Worm (Caenorhabditis elegans) whole organism, L1 larva: ENCODE data around the gene C40A11.4.

Experiments
- C04F5.9 ChIP-seq: sonication (generic microtip); optimal IDR thresholded peaks from 2 replicates; lab custom pipeline; 2016; ENCODE audit warnings: missing genetic modification characterization, missing compliant biosample characterization
- C16A3.4 ChIP-seq: fragments of 150-350 bp; optimal IDR thresholded peaks from 2 replicates; lab custom pipeline; 2014; ENCODE audit warnings: missing biosample characterization, missing genetic modification characterization
- C34B4.2 ChIP-seq: sonication (generic microtip); optimal IDR thresholded peaks from 2 replicates; lab custom pipeline; 2017; ENCODE audit warnings: mild to moderate bottlenecking, missing genetic modification characterization, missing compliant biosample characterization
- aha-1 ChIP-seq: fragments of 150-350 bp; optimal IDR thresholded peaks from 2 replicates; lab custom pipeline; 2014; ENCODE audit warnings: missing biosample characterization, missing genetic modification characterization
- alr-1 ChIP-seq: fragments of 200-800 bp; sonication (Bioruptor generic); optimal IDR thresholded peaks from 2 replicates; lab custom pipeline; 2018; ENCODE audit warnings: borderline replicate concordance, mild to moderate bottlenecking, missing genetic modification characterization, missing compliant biosample characterization
- blmp-1 ChIP-seq: fragments of 150-350 bp; optimal IDR thresholded peaks from 2 replicates; lab custom pipeline; 2014; ENCODE audit warnings: missing biosample characterization, missing genetic modification characterization
- ceh-82 ChIP-seq, 3 experiments: fragments of 150-350 bp in 1 of 3; sonication (generic microtip) in 2 of 3; optimal IDR thresholded peaks; 2 replicates each; lab custom pipeline; 2014 to 2017; ENCODE audit warnings: missing biosample characterization in 3 of 3, missing genetic modification characterization in 3 of 3
- dpl-1 ChIP-seq, 3 experiments: fragments of 150-350 bp in 2 of 3; sonication (generic microtip) in 1 of 3; optimal IDR thresholded peaks; 2 replicates each; lab custom pipeline; 2014 to 2017; ENCODE audit warnings: missing biosample characterization in 3 of 3, missing genetic modification characterization in 3 of 3, missing genetic modification reagents in 3 of 3
- dsc-1 ChIP-seq: sonication (generic microtip); optimal IDR thresholded peaks from 2 replicates; lab custom pipeline; 2016; ENCODE audit warnings: mild to moderate bottlenecking, missing genetic modification characterization, missing compliant biosample characterization
- efl-1 ChIP-seq, 4 experiments: fragments of 150-350 bp; optimal IDR thresholded peaks in 3 of 4; peaks in 1 of 4; 1 replicate in 1 of 4; 2 replicates in 3 of 4; lab custom pipeline; 2014; ENCODE audit warnings: missing biosample characterization in 2 of 4, missing genetic modification characterization in 2 of 4, missing genetic modification reagents in 2 of 4
- elt-2 ChIP-seq: sonication (generic microtip); optimal IDR thresholded peaks from 2 replicates; lab custom pipeline; 2016; ENCODE audit warnings: missing genetic modification characterization, mild to moderate bottlenecking, inconsistent platforms, missing compliant biosample characterization, missing genetic modification reagents
- elt-3 ChIP-seq, 6 experiments: fragments of 150-350 bp in 1 of 6; sonication (generic microtip); optimal IDR thresholded peaks; 2 replicates each; lab custom pipeline; 2017 to 2018; ENCODE audit warnings: missing biosample characterization in 6 of 6, missing genetic modification characterization in 6 of 6, inconsistent platforms in 1 of 6
- ets-5 ChIP-seq: fragments of 200-800 bp; sonication (Bioruptor generic); IDR thresholded peaks from 2 replicates; pipeline ENCODE4 v1.3.6; 2022; ENCODE audit warnings: missing genetic modification characterization, missing compliant biosample characterization
- fkh-10 ChIP-seq: sonication (generic microtip); optimal IDR thresholded peaks from 2 replicates; lab custom pipeline; 2017; ENCODE audit warnings: missing biosample characterization, missing genetic modification reagents, missing genetic modification characterization
- fkh-8 ChIP-seq: sonication (generic microtip); optimal IDR thresholded peaks from 2 replicates; lab custom pipeline; 2016; ENCODE audit warnings: mild to moderate bottlenecking, missing genetic modification characterization, missing compliant biosample characterization
- grh-1 ChIP-seq: fragments of 200-800 bp; sonication (Bioruptor generic); IDR thresholded peaks from 2 replicates; pipeline ENCODE4 v1.3.6; 2022; ENCODE audit warnings: missing genetic modification reagents, missing genetic modification characterization, missing compliant biosample characterization
- irx-1 ChIP-seq: sonication (generic microtip); optimal IDR thresholded peaks from 2 replicates; lab custom pipeline; 2016; ENCODE audit warnings: missing genetic modification characterization, missing compliant biosample characterization
- lin-35 ChIP-seq, 2 experiments: fragments of 150-350 bp; optimal IDR thresholded peaks; 2 replicates each; lab custom pipeline; 2014; ENCODE audit warnings: missing biosample characterization in 2 of 2, missing genetic modification characterization in 2 of 2, missing genetic modification reagents in 2 of 2
- lin-39 ChIP-seq: fragments of 150-350 bp; optimal IDR thresholded peaks from 2 replicates; lab custom pipeline; 2014; ENCODE audit warnings: missing biosample characterization, missing genetic modification reagents, missing genetic modification characterization
- mep-1 ChIP-seq: fragments of 150-350 bp; optimal IDR thresholded peaks from 2 replicates; lab custom pipeline; 2014; ENCODE audit warnings: missing biosample characterization, missing genetic modification characterization
- nhr-237 ChIP-seq: fragments of 150-350 bp; optimal IDR thresholded peaks from 2 replicates; lab custom pipeline; 2014; ENCODE audit warnings: missing biosample characterization, missing genetic modification characterization
- nhr-28 ChIP-seq: fragments of 150-350 bp; optimal IDR thresholded peaks from 2 replicates; lab custom pipeline; 2014; ENCODE audit warnings: missing biosample characterization, missing genetic modification characterization
- nhr-76 ChIP-seq: sonication (generic microtip); optimal IDR thresholded peaks from 2 replicates; lab custom pipeline; 2017; ENCODE audit warnings: missing biosample characterization, missing genetic modification characterization
- nhr-77 ChIP-seq: fragments of 150-350 bp; optimal IDR thresholded peaks from 2 replicates; lab custom pipeline; 2014; ENCODE audit warnings: missing biosample characterization, missing genetic modification characterization
- nhr-84 ChIP-seq: sonication (generic microtip); optimal IDR thresholded peaks from 2 replicates; lab custom pipeline; 2017; ENCODE audit warnings: missing biosample characterization, missing genetic modification characterization
- nhr-85 ChIP-seq: sonication (generic microtip); peaks from one replicate; lab custom pipeline; 2016; ENCODE audit warnings: missing genetic modification characterization, inconsistent platforms, missing compliant biosample characterization
- pag-3 ChIP-seq: sonication (generic microtip); optimal IDR thresholded peaks from 2 replicates; lab custom pipeline; 2017; ENCODE audit warnings: missing genetic modification characterization, mild to moderate bottlenecking, missing compliant biosample characterization, antibody characterized with exemption, borderline replicate concordance; ENCODE audit not compliant: insufficient read depth
- sox-4 ChIP-seq: sonication (generic microtip); optimal IDR thresholded peaks from 2 replicates; lab custom pipeline; 2016; ENCODE audit warnings: missing genetic modification characterization, missing compliant biosample characterization
- sup-37 ChIP-seq: fragments of 200-800 bp; sonication (Bioruptor generic); optimal IDR thresholded peaks from 2 replicates; lab custom pipeline; 2018; ENCODE audit warnings: mild to moderate bottlenecking, missing genetic modification characterization, missing compliant biosample characterization
- unc-30 ChIP-seq: sonication (generic microtip); optimal IDR thresholded peaks from 2 replicates; lab custom pipeline; 2017; ENCODE audit warnings: missing biosample characterization, missing genetic modification characterization
- unc-62 ChIP-seq: fragments of 150-350 bp; optimal IDR thresholded peaks from 2 replicates; lab custom pipeline; 2014; ENCODE audit warnings: missing biosample characterization, missing genetic modification reagents, missing genetic modification characterization
- zag-1 ChIP-seq: fragments of 150-350 bp; optimal IDR thresholded peaks from 2 replicates; lab custom pipeline; 2014; ENCODE audit warnings: missing biosample characterization, missing genetic modification characterization
- ztf-4 ChIP-seq: fragments of 150-350 bp; optimal IDR thresholded peaks from 2 replicates; lab custom pipeline; 2014; ENCODE audit warnings: missing biosample characterization, missing genetic modification characterization

The C40A11.4 gene

DNA sequence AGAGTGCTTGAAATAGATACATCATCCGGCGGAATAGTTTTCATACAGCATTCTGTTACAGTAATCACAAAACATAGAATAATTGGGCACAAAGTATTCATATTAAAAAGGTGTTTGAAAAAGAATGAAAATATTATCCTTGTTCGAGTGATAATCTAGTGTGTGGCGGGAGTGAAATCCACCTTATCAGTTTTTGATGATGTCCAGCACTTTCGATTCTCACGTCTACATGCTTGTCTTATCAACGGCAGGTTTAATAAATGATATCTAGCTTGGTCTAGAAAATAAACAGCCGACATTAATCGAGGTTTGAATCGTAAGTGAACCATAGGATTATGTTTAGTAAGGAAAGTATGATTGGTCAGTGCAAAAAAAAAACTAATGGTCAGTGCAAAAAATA lies 27.3 kb upstream of the C40A11.4 start, which contains the start of gene R52.5:
R52.5 (minus strand) TSS at position 101 of the 400 bp plus-strand sequence.
- no peak for TF ChIP-seq nhr-28 (tag; lab: Kevin White, UChicago)
- no peak for TF ChIP-seq nhr-85 (tag; lab: Kevin White, UChicago)
- no peak for TF ChIP-seq grh-1 (GFP tag; lab: Robert Waterston, UW)
- TF ChIP-seq blmp-1 = peak; percentile 54
- TF ChIP-seq dsc-1 (tag; lab: Kevin White, UChicago) = no peak
- TF ChIP-seq, all 84 proteins: peak for 1

DNA sequence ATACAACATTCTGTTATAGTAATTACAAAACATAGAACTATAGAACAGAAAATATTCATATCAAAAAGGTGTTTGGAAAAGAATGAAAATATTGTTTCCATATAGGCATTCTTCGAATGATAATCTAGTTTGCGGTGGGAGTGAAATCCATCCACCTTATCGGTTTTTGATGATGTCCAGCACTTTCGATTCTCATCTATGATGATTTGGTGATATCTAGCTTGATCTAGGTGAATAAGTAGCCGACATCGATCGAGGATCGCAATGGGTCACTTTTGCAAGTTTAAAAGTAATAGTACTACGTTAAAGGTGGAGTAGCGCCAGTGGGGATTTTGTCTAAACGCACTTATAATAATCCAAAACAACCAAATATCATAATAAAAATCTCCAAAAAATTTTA lies 24.3 kb upstream of the C40A11.4 start, which contains the start of gene R52.6:
R52.6 (minus strand) TSS at position 101 of the 400 bp plus-strand sequence.
- no peak for TF ChIP-seq fkh-10
- TF ChIP-seq blmp-1 = peak; percentile 1

DNA sequence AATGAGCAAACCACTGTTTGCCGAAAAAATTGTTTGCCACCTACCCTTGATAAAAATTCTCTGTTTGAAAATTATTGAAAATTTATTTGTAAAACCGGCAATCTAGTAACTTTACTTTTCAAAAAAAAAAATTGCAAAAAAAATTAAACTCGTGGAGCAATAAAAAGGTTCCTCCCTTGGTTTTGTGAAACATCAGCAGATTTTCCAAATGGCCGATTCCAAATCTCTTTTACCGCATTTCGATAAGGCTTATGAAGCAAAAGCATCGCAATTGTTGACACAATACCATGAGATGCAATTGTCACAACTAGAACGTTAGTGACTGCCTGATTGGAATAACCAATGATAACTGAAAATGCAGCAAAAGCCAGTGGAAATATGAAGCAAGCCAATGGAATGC lies 22.7 kb upstream of the C40A11.4 start:
- TF ChIP-seq fkh-10 = no peak
- no peak for TF ChIP-seq unc-30 (tag; lab: Kevin White, UChicago)
- no peak for TF ChIP-seq nhr-76
- no peak for TF ChIP-seq dsc-1 (tag; lab: Kevin White, UChicago)
- no peak for TF ChIP-seq C34B4.2 (tag; lab: Kevin White, UChicago)
- TF ChIP-seq C16A3.4 (tag; lab: Kevin White, UChicago) = no peak
- TF ChIP-seq grh-1 (GFP tag; lab: Robert Waterston, UW) = no peak
- TF ChIP-seq lin-35 (GFP tag; optimal IDR thresholded peaks at IDR 0.05; lab: Kevin White, UChicago) = no peak
- no peak for TF ChIP-seq mep-1
- no peak for TF ChIP-seq nhr-84 (tag; lab: Kevin White, UChicago)
- no peak for TF ChIP-seq ceh-82 (tag; optimal IDR thresholded peaks at IDR 0.05; lab: Kevin White, UChicago)
- TF ChIP-seq irx-1 (tag; lab: Kevin White, UChicago) = no peak
- TF ChIP-seq sox-4 (tag; lab: Kevin White, UChicago) = no peak
- no peak for TF ChIP-seq lin-39 (tag; lab: Kevin White, UChicago)
- no peak for TF ChIP-seq nhr-85 (tag; lab: Kevin White, UChicago)
- TF ChIP-seq aha-1 (tag; lab: Kevin White, UChicago) = no peak
- TF ChIP-seq alr-1 = no peak
- no peak for TF ChIP-seq fkh-8 (tag; lab: Kevin White, UChicago)
- TF ChIP-seq sup-37 (GFP tag; lab: Kevin White, UChicago) = no peak
- TF ChIP-seq C04F5.9 (tag; lab: Kevin White, UChicago) = no peak
- TF ChIP-seq, all 84 proteins: peak for 0

DNA sequence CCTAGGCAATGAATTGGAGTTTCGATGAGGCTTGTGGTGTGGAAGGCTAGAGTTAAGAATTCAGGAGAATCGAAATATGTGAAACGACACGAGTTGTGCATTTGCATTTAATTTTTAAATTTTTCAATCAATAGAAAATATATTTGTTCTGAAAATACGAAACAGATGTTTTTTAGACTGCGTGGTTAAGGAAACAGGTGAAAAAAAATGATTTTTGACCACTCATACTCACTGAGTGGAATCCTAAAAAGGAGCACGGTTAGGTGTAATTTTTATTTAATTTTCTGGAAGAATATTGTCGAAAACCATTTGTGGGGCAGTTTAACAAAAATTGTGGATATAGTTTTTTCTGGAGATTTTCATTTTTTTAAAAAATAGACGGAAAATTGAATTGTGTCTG lies 20.4 kb upstream of the C40A11.4 start, which contains the start of gene srh-195:
srh-195 (minus strand) TSS at position 101 of the 400 bp plus-strand sequence.
- TF ChIP-seq ets-5 (GFP tag; lab: Robert Waterston, UW) (no peak), nhr-77 (tag; lab: Kevin White, UChicago) (no peak), ztf-4 (tag; lab: Kevin White, UChicago) (no peak), zag-1 (no peak), nhr-237 (tag; lab: Kevin White, UChicago) (no peak), dpl-1 (GFP tag; optimal IDR thresholded peaks at IDR 0.05; lab: Kevin White, UChicago) (no peak), unc-62 (GFP tag; lab: Kevin White, UChicago) (no peak), elt-3 (tag; optimal IDR thresholded peaks at IDR 0.05; lab: Kevin White, UChicago) (no peak), pag-3 (tag; lab: Kevin White, UChicago) (no peak)

DNA sequence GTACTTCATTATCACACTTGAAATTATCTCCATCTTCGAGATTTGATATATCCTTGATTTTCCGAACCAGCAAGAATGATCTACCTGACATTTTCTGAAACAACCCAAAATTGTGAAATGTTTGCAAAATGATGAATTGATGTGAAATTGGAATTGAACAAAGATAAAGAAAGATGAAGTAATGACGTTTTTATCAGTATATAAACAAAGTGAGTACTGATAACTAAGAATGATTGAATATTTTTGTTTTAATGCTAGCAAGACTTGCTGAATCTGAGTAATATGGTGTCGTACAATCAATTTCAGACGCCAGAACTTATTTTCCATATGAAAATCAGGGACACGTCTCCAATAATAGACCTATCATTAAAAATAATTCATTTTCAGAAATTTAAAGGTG lies 15.1 kb upstream of the C40A11.4 start, which contains the start of gene math-37:
math-37 (minus strand) TSS at position 101 of the 400 bp plus-strand sequence.
- TF ChIP-seq irx-1 (tag; lab: Kevin White, UChicago) = no peak
- no peak for TF ChIP-seq efl-1 (optimal IDR thresholded peaks at IDR 0.05; lab: Kevin White, UChicago)
- TF ChIP-seq efl-1 (GFP tag; optimal IDR thresholded peaks at IDR 0.05 in 1 of 2; lab: Kevin White, UChicago) = peak in 1 of 2 experiments; percentile 42
- peak; percentile 32 for TF ChIP-seq elt-2 (tag; lab: Kevin White, UChicago)
- TF ChIP-seq, all 84 proteins: peak for 2
